Fruit fly (Drosophila melanogaster): Measurements from ENCODE around the gene CG3386.

Gene CG3386

dm6 chr3L:640324-640974 is 41.8 kb downstream of the CG3386 start (continued):
- TF ChIP-seq BtbVII (GFP tag; optimal IDR thresholded peaks at IDR 0.05), result peak; percentile 80
- no peak for TF ChIP-seq hkb (optimal IDR thresholded peaks at IDR 0.05)
- peak; percentile 86 for TF ChIP-seq hkb (GFP tag; IDR thresholded peaks at IDR 0.05)
- peak; percentile 81 for TF ChIP-seq lab (GFP tag; optimal IDR thresholded peaks at IDR 0.05)
- TF ChIP-seq ham (GFP tag; IDR thresholded peaks at IDR 0.05), result no peak
- peak; percentile 81 for TF ChIP-seq NC2β (GFP tag; optimal IDR thresholded peaks at IDR 0.05)
- TF ChIP-seq CG4360 (GFP tag; IDR thresholded peaks at IDR 0.05), result peak; percentile 7; the same call in 1 of the 2 replicates
- peak; percentile 88 for TF ChIP-seq CG7556 (GFP tag; optimal IDR thresholded peaks at IDR 0.05)
- peak; percentile 81 for TF ChIP-seq HHEX (GFP tag; optimal IDR thresholded peaks at IDR 0.05)
- TF ChIP-seq Mrtf (GFP tag; IDR thresholded peaks at IDR 0.05), result peak; percentile 71; the same call in 2 of the 3 replicates
- peak; percentile 42 for TF ChIP-seq CG18011 (GFP tag; optimal IDR thresholded peaks at IDR 0.05)
- TF ChIP-seq Bteb2 (GFP tag; optimal IDR thresholded peaks at IDR 0.05), result peak; percentile 45
- peak; percentile 4 for TF ChIP-seq Nf-YA (GFP tag; IDR thresholded peaks at IDR 0.05)
- peak; percentile 47 for TF ChIP-seq CG30020 (tag; optimal IDR thresholded peaks at IDR 0.05)
- TF ChIP-seq CG11093 (GFP tag; IDR thresholded peaks at IDR 0.05), result peak; percentile 69; the same call in 2 of the 3 replicates
- peak; percentile 54 for TF ChIP-seq zfh2 (GFP tag; optimal IDR thresholded peaks at IDR 0.05)
- TF ChIP-seq CG8478 (optimal IDR thresholded peaks at IDR 0.05), result no peak
- TF ChIP-seq bcd (GFP tag; optimal IDR thresholded peaks at IDR 0.05), result peak; percentile 80
- TF ChIP-seq tna (GFP tag; IDR thresholded peaks at IDR 0.05; ENCODE audit: partially characterized antibody), result no peak
- no peak for TF ChIP-seq abd-A (tag; optimal IDR thresholded peaks at IDR 0.05)
- TF ChIP-seq gfzf (GFP tag; optimal IDR thresholded peaks at IDR 0.05), result no peak
- TF ChIP-seq nom (GFP tag; optimal IDR thresholded peaks at IDR 0.05), result peak; percentile 86
- peak; percentile 81 for TF ChIP-seq CG6813 (GFP tag; optimal IDR thresholded peaks at IDR 0.05)
- no peak for TF ChIP-seq h (optimal IDR thresholded peaks at IDR 0.05)
- TF ChIP-seq pum (GFP tag; optimal IDR thresholded peaks at IDR 0.05), result peak; percentile 78
- TF ChIP-seq CG2129 (GFP tag; IDR thresholded peaks at IDR 0.05; ENCODE audit: partially characterized antibody), result no peak
- TF ChIP-seq Eip74EF (GFP tag; optimal IDR thresholded peaks at IDR 0.05), result peak in 1 of 2 experiments; percentile 37
- peak; percentile 72 for TF ChIP-seq ap (GFP tag; IDR thresholded peaks at IDR 0.05)
- TF ChIP-seq disco-r (GFP tag; optimal IDR thresholded peaks at IDR 0.05), result peak; percentile 83
- peak; percentile 87 for TF ChIP-seq Mad (GFP tag; optimal IDR thresholded peaks at IDR 0.05)
- TF ChIP-seq CG10543 (GFP tag; optimal IDR thresholded peaks at IDR 0.05), result peak; percentile 54
- TF ChIP-seq PHDP (tag; optimal IDR thresholded peaks at IDR 0.05), result peak; percentile 78
- TF ChIP-seq psq (GFP tag; optimal IDR thresholded peaks at IDR 0.05), result peak; percentile 92
- TF ChIP-seq ttk (GFP tag; IDR thresholded peaks at IDR 0.05), result peak; percentile 75
- TF ChIP-seq GATAe (GFP tag; conservative IDR thresholded peaks at IDR 0.05), result no peak
- peak; percentile 57 for TF ChIP-seq btn (GFP tag; optimal IDR thresholded peaks at IDR 0.05)
- TF ChIP-seq Med (GFP tag), result peak; percentile 96
- peak; percentile 73 to 81 for TF ChIP-seq Hr51 (GFP tag; optimal IDR thresholded peaks at IDR 0.05)
- peak; percentile 80 for TF ChIP-seq CG9609 (GFP tag; optimal IDR thresholded peaks at IDR 0.05)
- TF ChIP-seq E2f2 (GFP tag; IDR thresholded peaks at IDR 0.05), result peak; percentile 62
- peak; percentile 83 for TF ChIP-seq Six4 (GFP tag; optimal IDR thresholded peaks at IDR 0.05)
- peak; percentile 38 for TF ChIP-seq Nf-YB (GFP tag; optimal IDR thresholded peaks at IDR 0.05)
- peak; percentile 91 for TF ChIP-seq CG4424 (GFP tag; optimal IDR thresholded peaks at IDR 0.05)
- peak; percentile 47; the same call in 1 of the 2 replicates for TF ChIP-seq bowl (GFP tag; IDR thresholded peaks at IDR 0.05)
- TF ChIP-seq Jarid2 (GFP tag; optimal IDR thresholded peaks at IDR 0.05), result peak; percentile 56
- peak; percentile 61; the same call in 1 of the 2 replicates for TF ChIP-seq Awh (GFP tag; IDR thresholded peaks at IDR 0.05)
- peak; percentile 21 for TF ChIP-seq sug (tag; optimal IDR thresholded peaks at IDR 0.05)
- TF ChIP-seq CG13775 (GFP tag; optimal IDR thresholded peaks at IDR 0.05), result peak; percentile 86
- TF ChIP-seq Fer3 (tag; optimal IDR thresholded peaks at IDR 0.05), result peak; percentile 71
- peak; percentile 71 for TF ChIP-seq CG14965 (GFP tag; optimal IDR thresholded peaks at IDR 0.05; ENCODE audit: borderline replicate concordance)
